Worm (Caenorhabditis elegans) whole organism, L4/young adult: Measurements from ENCODE around the gene R151.2.

Experiments used
- W03F9.2 ChIP-seq: fragments of 150-350 bp; optimal IDR thresholded peaks from 2 replicates; lab custom pipeline; 2014; ENCODE audit warnings: missing biosample characterization, missing genetic modification characterization
- dao-5 ChIP-seq: sonication (generic microtip); optimal IDR thresholded peaks from 2 replicates; lab custom pipeline; 2016; ENCODE audit warnings: missing genotype, missing genetic modification characterization, moderate library complexity, missing compliant biosample characterization
- him-1 ChIP-seq: sonication (generic microtip); optimal IDR thresholded peaks from 2 replicates; lab custom pipeline; 2016; ENCODE audit warnings: missing genotype, missing genetic modification reagents, missing genetic modification characterization, missing compliant biosample characterization

DNA sequence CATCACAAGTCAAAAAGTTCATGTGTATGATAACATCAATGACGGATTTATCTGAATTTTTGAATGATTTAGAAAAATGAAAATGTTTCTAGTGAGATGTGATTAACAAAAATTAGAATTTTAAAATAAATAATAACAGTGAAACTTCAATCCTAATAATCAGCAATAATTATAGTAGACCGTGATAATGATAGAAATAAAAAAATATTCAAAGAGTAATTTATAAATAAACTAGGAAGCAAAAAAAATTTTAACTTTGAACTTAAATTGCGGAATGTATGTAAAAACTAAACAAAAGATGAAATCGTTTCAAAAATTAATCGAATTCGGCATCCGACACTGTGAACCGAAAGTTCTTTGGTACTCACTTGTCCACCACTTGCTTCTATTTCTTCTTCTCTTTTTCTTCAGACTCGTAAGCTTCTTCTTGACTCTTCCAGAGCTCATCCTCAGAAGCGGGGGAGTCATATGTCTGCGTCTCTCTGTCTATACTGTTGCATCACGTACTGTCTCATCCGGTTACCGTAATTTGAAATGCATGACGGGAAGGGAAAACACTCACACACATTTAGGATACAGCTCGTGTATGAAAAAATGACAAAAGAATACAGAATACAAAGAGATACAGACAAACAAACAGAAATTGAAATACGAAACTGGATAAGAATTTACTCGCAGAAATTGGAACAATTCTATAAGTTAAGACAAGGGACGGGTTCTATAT lies 16.7 kb upstream of the R151.2 start, which contains the start of gene mec-14:
- TF ChIP-seq W03F9.2 (tag; lab: Kevin White, UChicago) (no peak), dao-5 (no peak), him-1 (tag; lab: Kevin White, UChicago) (no peak)
